Worm (Caenorhabditis elegans): ENCODE data around the gene dop-5.
"Not testable (repeated sequence)": the region's sequence is repeated elsewhere in the genome, so short reads cannot be mapped to it uniquely, and the experiment has no call there.

DNA sequence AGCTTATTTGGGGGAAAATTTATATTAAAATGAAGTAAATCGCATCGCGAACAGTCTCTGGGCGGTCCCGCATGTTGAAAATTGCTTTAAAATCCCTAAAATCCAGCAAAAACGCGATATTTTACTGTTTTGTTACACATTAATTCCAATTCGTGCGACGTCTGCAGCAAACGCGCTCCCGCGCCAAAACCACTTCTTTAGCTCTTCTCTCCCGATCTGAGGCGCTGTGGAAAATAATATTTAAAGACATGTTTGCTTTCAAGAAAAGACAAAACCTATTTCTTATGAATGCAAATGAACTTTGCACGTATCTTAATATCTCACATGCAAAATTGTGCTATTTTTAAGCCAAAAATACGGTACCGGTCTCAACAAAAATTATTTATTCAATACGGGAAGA is 37.4 kb downstream of the dop-5 start:
- TF ChIP-seq sea-2 (GFP tag; IDR thresholded peaks at IDR 0.05); hlh-26 (GFP tag; conservative IDR thresholded peaks at IDR 0.05); xnd-1 (tag; optimal IDR thresholded peaks at IDR 0.05); ets-4 (GFP tag; optimal IDR thresholded peaks at IDR 0.05); snpc-4 (GFP tag; optimal IDR thresholded peaks at IDR 0.05); snpc-4 (tag; optimal IDR thresholded peaks at IDR 0.05); mxl-1 (tag; optimal IDR thresholded peaks at IDR 0.05); ztf-26 (tag; optimal IDR thresholded peaks at IDR 0.05); nhr-179 (tag; optimal IDR thresholded peaks at IDR 0.05); dpl-1 (GFP tag; optimal IDR thresholded peaks at IDR 0.05): not testable (repeated sequence)

Data from whole organism, young adult.